Fruit fly (Drosophila melanogaster) whole organism, embryonic: ENCODE results near the gene Gem2.

ENCODE experiments used
- Antp ChIP-seq: fragments of 200-800 bp; sonication (Bioruptor generic); optimal IDR thresholded peaks from 3 replicates; lab custom pipeline; 2016; ENCODE audit warnings: missing biosample characterization, missing genetic modification characterization
- Blimp-1 ChIP-seq: fragments of 200-800 bp; sonication (Bioruptor generic); optimal IDR thresholded peaks from 3 replicates; lab custom pipeline; 2018; ENCODE audit warnings: missing biosample characterization, missing genetic modification characterization, mild to moderate bottlenecking, moderate library complexity, missing genetic modification reagents
- CG10959 ChIP-seq: fragments of 200-800 bp; sonication (Bioruptor generic); IDR thresholded peaks from 2 replicates; pipeline ENCODE4 v1.3.6; 2022; ENCODE audit warnings: missing biosample characterization, missing genetic modification characterization
- CG1233 ChIP-seq: fragments of 200-800 bp; sonication (Bioruptor generic); optimal IDR thresholded peaks from 4 replicates; lab custom pipeline; 2018; ENCODE audit warnings: missing biosample characterization, mild to moderate bottlenecking, missing genetic modification characterization
- CG12769 ChIP-seq: fragments of 200-800 bp; sonication (Bioruptor generic); optimal IDR thresholded peaks from 2 replicates; lab custom pipeline; 2019; ENCODE audit warnings: missing biosample characterization, mild to moderate bottlenecking, missing genetic modification characterization, moderate library complexity
- CG13296 ChIP-seq: fragments of 200-800 bp; sonication (Bioruptor generic); optimal IDR thresholded peaks from 3 replicates; lab custom pipeline; 2018; ENCODE audit warnings: missing biosample characterization, mild to moderate bottlenecking, missing genetic modification characterization
- CG16813 ChIP-seq: fragments of 200-800 bp; sonication (Bioruptor generic); IDR thresholded peaks from 3 replicates; pipeline ENCODE4 v1.3.6; 2022; ENCODE audit warnings: missing biosample characterization, missing genetic modification characterization; ENCODE audit not compliant: partially characterized antibody
- CG4282 ChIP-seq: fragments of 200-800 bp; sonication (Bioruptor generic); optimal IDR thresholded peaks from 2 replicates; lab custom pipeline; 2016; ENCODE audit warnings: missing biosample characterization, missing genetic modification characterization
- CG4360 ChIP-seq: fragments of 200-800 bp; sonication (Bioruptor generic); IDR thresholded peaks from 2 replicates; pipeline ENCODE4 v1.3.6; 2022; ENCODE audit warnings: missing biosample characterization, missing genetic modification characterization
- CG4424 ChIP-seq: fragments of 200-800 bp; sonication (Bioruptor generic); optimal IDR thresholded peaks from 3 replicates; lab custom pipeline; 2016; ENCODE audit warnings: missing biosample characterization, missing genetic modification characterization
- CG7963 ChIP-seq: fragments of 200-800 bp; sonication (Bioruptor generic); IDR thresholded peaks from 3 replicates; pipeline ENCODE4 v1.3.6; 2022; ENCODE audit warnings: missing biosample characterization, missing genetic modification characterization; ENCODE audit not compliant: partially characterized antibody
- CG8478 ChIP-seq: fragments of >200 bp; optimal IDR thresholded peaks from 2 replicates; lab custom pipeline; 2018
- CG9609 ChIP-seq: fragments of 200-800 bp; sonication (Bioruptor generic); optimal IDR thresholded peaks from 3 replicates; lab custom pipeline; 2016; ENCODE audit warnings: missing biosample characterization, missing genetic modification characterization
- CG9727 ChIP-seq: fragments of 200-800 bp; sonication (Bioruptor generic); optimal IDR thresholded peaks from 3 replicates; lab custom pipeline; 2017; ENCODE audit warnings: missing biosample characterization, mild to moderate bottlenecking, missing genetic modification characterization
- CG9797 ChIP-seq: fragments of 200-800 bp; sonication (Bioruptor generic); optimal IDR thresholded peaks from 3 replicates; lab custom pipeline; 2018; ENCODE audit warnings: missing biosample characterization, mild to moderate bottlenecking, missing genetic modification characterization
- D19A ChIP-seq: fragments of 200-800 bp; optimal IDR thresholded peaks from 3 replicates; lab custom pipeline; 2019; ENCODE audit warnings: missing biosample characterization, mild to moderate bottlenecking, missing genetic modification characterization, moderate library complexity
- Dad ChIP-seq: fragments of 200-800 bp; sonication (Bioruptor generic); optimal IDR thresholded peaks from 3 replicates; lab custom pipeline; 2016; ENCODE audit warnings: missing biosample characterization, missing genetic modification characterization
- Doc2 ChIP-seq: fragments of 200-800 bp; sonication (Bioruptor generic); IDR thresholded peaks from 2 replicates; pipeline ENCODE4 v1.3.6; 2022; ENCODE audit warnings: missing biosample characterization, missing genetic modification characterization
- Ets65A ChIP-seq: fragments of 200-800 bp; sonication (Bioruptor generic); peaks from one replicate; lab custom pipeline; 2016; ENCODE audit warnings: missing biosample characterization, missing genetic modification characterization
- HLH54F ChIP-seq: fragments of 200-800 bp; sonication (Bioruptor generic); optimal IDR thresholded peaks from 3 replicates; lab custom pipeline; 2016; ENCODE audit warnings: missing biosample characterization, missing genetic modification characterization
- HmgZ ChIP-seq: fragments of 200-800 bp; sonication (Bioruptor generic); optimal IDR thresholded peaks from 2 replicates; lab custom pipeline; 2018; ENCODE audit warnings: missing biosample characterization, mild to moderate bottlenecking, missing genetic modification characterization
- Hmr ChIP-seq: fragments of 200-800 bp; sonication (Bioruptor generic); optimal IDR thresholded peaks from 3 replicates; lab custom pipeline; 2017; ENCODE audit warnings: mild to moderate bottlenecking, missing biosample characterization, missing genetic modification reagents, missing genetic modification characterization
- Hr51 ChIP-seq, 2 experiments: fragments of 200-800 bp; sonication (Bioruptor generic); optimal IDR thresholded peaks; 2 replicates in 1 of 2; 3 replicates in 1 of 2; lab custom pipeline; 2016 to 2018; ENCODE audit warnings: missing biosample characterization in 2 of 2, missing genetic modification characterization in 2 of 2, mild to moderate bottlenecking in 1 of 2, moderate library complexity in 1 of 2
- Hr78 ChIP-seq, 2 experiments: fragments of 200-800 bp in 1 of 2; fragments of >200 bp in 1 of 2; sonication (Bioruptor generic) in 1 of 2; optimal IDR thresholded peaks; 2 replicates each; lab custom pipeline; 2017 to 2019; ENCODE audit warnings: missing biosample characterization in 2 of 2, missing genetic modification characterization in 2 of 2, mild to moderate bottlenecking in 1 of 2, moderate library complexity in 1 of 2
- Mrtf ChIP-seq: fragments of 200-800 bp; sonication (Bioruptor generic); IDR thresholded peaks from 3 replicates; pipeline ENCODE4 v1.3.6; 2022; ENCODE audit warnings: missing biosample characterization, missing genetic modification characterization
- Oli ChIP-seq: fragments of 200-800 bp; sonication (Bioruptor generic); optimal IDR thresholded peaks from 2 replicates; lab custom pipeline; 2018; ENCODE audit warnings: missing biosample characterization, mild to moderate bottlenecking, missing genetic modification characterization, moderate library complexity
- Pdp1 ChIP-seq, 2 experiments: fragments of 200-800 bp; sonication (Bioruptor generic); optimal IDR thresholded peaks; 3 replicates each; lab custom pipeline; 2016; ENCODE audit warnings: missing biosample characterization in 2 of 2, missing genetic modification characterization in 2 of 2, mild to moderate bottlenecking in 1 of 2, moderate library complexity in 1 of 2
- Side ChIP-seq: fragments of 200-800 bp; sonication (Bioruptor generic); optimal IDR thresholded peaks from 2 replicates; lab custom pipeline; 2016; ENCODE audit warnings: missing biosample characterization, missing genetic modification characterization
- Sry-δ ChIP-seq: fragments of 200-800 bp; sonication (Bioruptor generic); optimal IDR thresholded peaks from 2 replicates; lab custom pipeline; 2016; ENCODE audit warnings: missing biosample characterization, missing genetic modification characterization
- ab ChIP-seq: fragments of 200-800 bp; sonication (Bioruptor generic); optimal IDR thresholded peaks from 2 replicates; lab custom pipeline; 2016; ENCODE audit warnings: missing biosample characterization, missing genetic modification characterization
- cad ChIP-seq: fragments of >200 bp; optimal IDR thresholded peaks from 2 replicates; lab custom pipeline; 2017; ENCODE audit warnings: missing biosample characterization, missing genetic modification characterization
- cato ChIP-seq: fragments of 200-800 bp; sonication (Bioruptor generic); optimal IDR thresholded peaks from 2 replicates; lab custom pipeline; 2016; ENCODE audit warnings: missing biosample characterization, missing genetic modification characterization, borderline replicate concordance
- chn ChIP-seq: fragments of 200-800 bp; sonication (Bioruptor generic); optimal IDR thresholded peaks from 2 replicates; lab custom pipeline; 2016; ENCODE audit warnings: missing biosample characterization, missing genetic modification characterization
- gcm ChIP-seq: fragments of 200-800 bp; sonication (Bioruptor generic); optimal IDR thresholded peaks from 2 replicates; lab custom pipeline; 2019; ENCODE audit warnings: missing biosample characterization, mild to moderate bottlenecking, missing genetic modification characterization, moderate library complexity
- gro ChIP-seq: fragments of 200-800 bp; sonication (Bioruptor generic); optimal IDR thresholded peaks from 2 replicates; lab custom pipeline; 2016; ENCODE audit warnings: missing biosample characterization, missing genetic modification characterization
- lola ChIP-seq, 3 experiments: fragments of >200 bp in 2 of 3; fragments of 200-800 bp in 1 of 3; sonication (Bioruptor generic) in 1 of 3; optimal IDR thresholded peaks; 2 replicates each; lab custom pipeline; 2017 to 2019; ENCODE audit warnings: missing biosample characterization in 3 of 3, missing genetic modification characterization in 3 of 3, mild to moderate bottlenecking in 1 of 3, moderate library complexity in 1 of 3
- mam ChIP-seq: fragments of 200-800 bp; sonication (Bioruptor generic); optimal IDR thresholded peaks from 3 replicates; lab custom pipeline; 2016; ENCODE audit warnings: missing biosample characterization, missing genetic modification characterization
- pita ChIP-seq: fragments of 200-800 bp; sonication (Bioruptor generic); optimal IDR thresholded peaks from 2 replicates; lab custom pipeline; 2017; ENCODE audit warnings: missing biosample characterization, mild to moderate bottlenecking, missing genetic modification characterization
- run ChIP-seq: fragments of 200-800 bp; sonication (Bioruptor generic); optimal IDR thresholded peaks from 3 replicates; lab custom pipeline; 2018; ENCODE audit warnings: missing biosample characterization, mild to moderate bottlenecking, missing genetic modification characterization
- stwl ChIP-seq: fragments of 200-800 bp; sonication (Bioruptor generic); optimal IDR thresholded peaks from 3 replicates; lab custom pipeline; 2018; ENCODE audit warnings: missing biosample characterization, mild to moderate bottlenecking, missing genetic modification characterization, moderate library complexity
- tll ChIP-seq, 2 experiments: fragments of 200-800 bp in 1 of 2; fragments of >200 bp in 1 of 2; sonication (Bioruptor generic) in 1 of 2; optimal IDR thresholded peaks; 2 replicates each; lab custom pipeline; 2017 to 2019; ENCODE audit warnings: missing biosample characterization in 2 of 2, missing genetic modification characterization in 2 of 2, mild to moderate bottlenecking in 1 of 2, moderate library complexity in 1 of 2
- tup ChIP-seq: fragments of 200-800 bp; sonication (Bioruptor generic); optimal IDR thresholded peaks from 2 replicates; lab custom pipeline; 2016; ENCODE audit warnings: missing biosample characterization, mild to moderate bottlenecking, missing genetic modification characterization, moderate library complexity
- twi ChIP-seq: fragments of 200-800 bp; optimal IDR thresholded peaks from 2 replicates; lab custom pipeline; 2019; ENCODE audit warnings: missing biosample characterization, mild to moderate bottlenecking, missing genetic modification characterization, moderate library complexity
- wdn ChIP-seq: fragments of 200-800 bp; sonication (Bioruptor generic); IDR thresholded peaks from 2 replicates; pipeline ENCODE4 v1.3.6; 2022; ENCODE audit warnings: missing biosample characterization, missing genetic modification characterization
- zen ChIP-seq: fragments of 200-800 bp; sonication (Bioruptor generic); optimal IDR thresholded peaks from 3 replicates; lab custom pipeline; 2018; ENCODE audit warnings: missing biosample characterization, mild to moderate bottlenecking, missing genetic modification characterization, moderate library complexity

The Gem2 gene

DNA sequence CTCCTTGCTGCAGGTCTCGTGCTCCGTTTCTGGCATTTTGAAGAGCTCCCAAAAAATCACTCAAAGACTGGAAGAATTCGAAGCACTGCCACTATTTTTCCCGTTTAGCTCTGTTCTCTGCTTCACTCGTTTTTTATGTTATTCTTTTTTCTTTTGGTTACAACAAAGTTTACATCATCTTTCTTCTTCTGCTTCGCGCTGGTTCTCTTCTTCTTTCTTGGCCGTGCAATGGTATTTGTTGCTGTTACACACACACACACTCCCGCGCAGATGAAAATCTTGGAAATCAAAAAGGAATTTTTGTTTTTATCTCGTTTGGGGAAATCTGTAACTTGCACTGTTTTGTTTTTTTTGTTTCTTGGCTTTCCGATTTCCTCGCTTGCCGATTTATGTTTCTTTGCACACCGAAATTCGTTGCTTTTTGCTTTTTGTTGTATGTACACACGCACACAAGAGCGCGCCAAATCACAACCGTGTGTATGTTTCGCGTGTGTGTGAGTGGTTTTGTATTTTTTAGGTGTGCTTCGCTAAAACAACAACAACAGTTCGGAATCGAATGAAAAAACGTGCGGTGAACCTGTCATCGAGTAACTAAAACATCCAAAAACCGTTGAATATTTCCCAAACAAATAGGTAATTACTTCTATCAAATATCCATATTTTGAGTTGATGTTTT is 14.3 kb downstream of the Gem2 start (continued):
- TF ChIP-seq Side (GFP tag; lab: Kevin White, UChicago) (no peak), lola (GFP tag; optimal IDR thresholded peaks at IDR 0.05; lab: Kevin White, UChicago) (peak in 1 of 3 experiments; percentile 72), CG12769 (peak; percentile 63), run (tag; lab: Kevin White, UChicago) (peak; percentile 17), Pdp1 (GFP tag; optimal IDR thresholded peaks at IDR 0.05; lab: Kevin White, UChicago) (peak in 1 of 2 experiments; percentile 75)

DNA sequence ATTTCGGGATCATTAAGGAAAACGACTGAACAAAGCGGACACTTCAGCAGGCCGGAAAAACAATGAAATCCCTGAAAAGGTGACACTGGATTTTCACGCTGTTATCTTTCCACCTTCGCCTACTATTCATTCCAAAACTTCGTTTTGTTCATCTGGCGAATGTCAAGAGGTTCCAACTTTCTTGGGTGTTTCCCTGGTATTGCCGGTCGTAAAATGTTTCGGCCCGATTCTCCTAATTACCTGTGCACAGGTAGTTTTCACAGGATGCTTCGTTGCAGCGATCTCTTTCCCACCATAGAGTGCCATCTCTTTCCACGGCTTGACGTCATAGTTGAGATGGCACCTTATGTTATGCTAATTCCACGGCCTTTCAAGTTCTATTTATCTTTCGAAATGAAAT is 17.0 kb downstream of the Gem2 start:
- TF ChIP-seq D19A (tag; lab: Kevin White, UChicago) (no peak), mam (no peak), Hr51 (GFP tag; optimal IDR thresholded peaks at IDR 0.05; lab: Kevin White, UChicago) (no peak), CG9609 (GFP tag; lab: Kevin White, UChicago) (no peak), CG1233 (GFP tag; lab: Kevin White, UChicago) (no peak), Ets65A (no peak), CG9727 (GFP tag; lab: Kevin White, UChicago) (no peak), Hr78 (GFP tag; optimal IDR thresholded peaks at IDR 0.05; lab: Kevin White, UChicago) (no peak), twi (tag; lab: Kevin White, UChicago) (peak; percentile 47), zen (tag; lab: Kevin White, UChicago) (peak; percentile 93), CG4424 (GFP tag; lab: Kevin White, UChicago) (no peak), chn (GFP tag; lab: Kevin White, UChicago) (no peak), Blimp-1 (GFP tag; lab: Kevin White, UChicago) (no peak), tll (GFP tag; optimal IDR thresholded peaks at IDR 0.05; lab: Kevin White, UChicago) (peak in 1 of 2 experiments; percentile 95), CG13296 (GFP tag; lab: Kevin White, UChicago) (no peak), Oli (tag; lab: Kevin White, UChicago) (no peak), cad (GFP tag; lab: Kevin White, UChicago) (peak; percentile 97), Sry-δ (GFP tag; lab: Kevin White, UChicago) (no peak), Mrtf (GFP tag; lab: Robert Waterston, UW) (no peak)
- TF ChIP-seq, all 482 proteins: peak for 4

DNA sequence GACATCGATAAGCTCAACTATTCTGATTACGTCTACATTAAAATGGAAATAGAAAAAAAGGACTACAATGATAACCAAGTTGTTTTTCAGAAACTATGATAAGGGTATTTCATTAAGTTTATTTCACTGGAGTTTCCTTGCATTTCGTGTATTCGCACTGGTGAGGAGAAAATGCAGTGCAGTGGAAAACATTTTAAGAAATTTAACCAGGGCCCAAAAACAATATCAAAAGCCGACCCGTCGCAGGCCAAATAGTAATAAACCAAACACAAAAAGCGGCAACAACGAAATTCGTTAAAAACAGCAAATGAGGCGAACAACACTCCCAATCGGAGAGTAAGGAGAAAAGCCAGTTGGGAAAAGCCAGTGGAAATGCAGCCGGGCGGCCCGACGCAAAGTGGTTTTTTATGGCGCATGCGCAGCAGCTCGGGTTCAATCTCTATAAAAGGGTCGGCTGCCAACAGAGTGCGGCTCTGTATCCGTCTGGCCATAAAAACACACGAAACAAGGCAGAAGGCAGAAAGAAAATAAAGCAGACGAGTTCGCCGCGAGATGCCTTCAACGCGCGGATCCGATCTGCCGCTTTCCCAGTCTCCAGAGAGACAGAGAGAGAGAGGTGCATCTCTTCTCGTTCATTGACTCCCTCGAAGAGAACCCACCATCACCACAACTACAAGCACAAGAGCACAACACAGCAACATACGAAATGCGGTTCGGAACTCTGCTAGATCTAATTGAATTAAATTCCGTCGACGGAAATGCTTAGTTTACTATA is 19.1 kb downstream of the Gem2 start:
- TF ChIP-seq Hmr (GFP tag; lab: Kevin White, UChicago) (no peak), CG8478 (no peak), CG7963 (no peak), tup (GFP tag; lab: Kevin White, UChicago) (no peak), Antp (GFP tag; lab: Kevin White, UChicago) (no peak), gro (GFP tag; lab: Kevin White, UChicago) (no peak), CG4360 (no peak), HmgZ (tag; lab: Kevin White, UChicago) (no peak), CG4282 (GFP tag; lab: Kevin White, UChicago) (no peak), Dad (no peak), wdn (GFP tag; lab: Robert Waterston, UW) (no peak), pita (GFP tag; lab: Kevin White, UChicago) (peak; percentile 18), CG16813 (GFP tag; lab: Robert Waterston, UW) (no peak), CG10959 (GFP tag; lab: Robert Waterston, UW) (no peak), stwl (peak; percentile 32), cato (GFP tag; lab: Kevin White, UChicago) (no peak), CG9797 (GFP tag; lab: Kevin White, UChicago) (no peak), HLH54F (GFP tag; lab: Kevin White, UChicago) (no peak), Doc2 (GFP tag; lab: Robert Waterston, UW) (no peak), ab (GFP tag; lab: Kevin White, UChicago) (no peak), gcm (no peak), chn (GFP tag; lab: Kevin White, UChicago) (no peak)
